Worm (Caenorhabditis elegans) whole organism, L1 larva: ENCODE results near the gene tcl-2.

ENCODE experiments used
- blmp-1 ChIP-seq: fragments of 150-350 bp; optimal IDR thresholded peaks from 2 replicates; lab custom pipeline; 2014; ENCODE audit warnings: missing biosample characterization, missing genetic modification characterization
- ceh-88 ChIP-seq: fragments of 200-800 bp; sonication (Bioruptor generic); IDR thresholded peaks from 2 replicates; pipeline ENCODE4 v1.3.6; 2022; ENCODE audit warnings: missing genetic modification characterization, missing compliant biosample characterization
- hlh-4 ChIP-seq: sonication (generic microtip); optimal IDR thresholded peaks from 2 replicates; lab custom pipeline; 2016; ENCODE audit warnings: mild to moderate bottlenecking, missing genetic modification characterization, missing compliant biosample characterization
- isw-1 ChIP-seq: fragments of 200-800 bp; sonication (Bioruptor generic); IDR thresholded peaks from 2 replicates; pipeline ENCODE4 v1.3.6; 2022; ENCODE audit warnings: missing genetic modification characterization, missing compliant biosample characterization
- lin-35 ChIP-seq, 2 experiments: fragments of 150-350 bp; optimal IDR thresholded peaks; 2 replicates each; lab custom pipeline; 2014; ENCODE audit warnings: missing biosample characterization in 2 of 2, missing genetic modification characterization in 2 of 2, missing genetic modification reagents in 2 of 2
- mef-2 ChIP-seq: fragments of 150-350 bp; optimal IDR thresholded peaks from 2 replicates; lab custom pipeline; 2014; ENCODE audit warnings: missing biosample characterization, missing genetic modification characterization
- nhr-11 ChIP-seq: fragments of 150-350 bp; optimal IDR thresholded peaks from 2 replicates; lab custom pipeline; 2014; ENCODE audit warnings: missing biosample characterization, missing genetic modification characterization
- nhr-237 ChIP-seq: fragments of 150-350 bp; optimal IDR thresholded peaks from 2 replicates; lab custom pipeline; 2014; ENCODE audit warnings: missing biosample characterization, missing genetic modification characterization
- nhr-77 ChIP-seq: fragments of 150-350 bp; optimal IDR thresholded peaks from 2 replicates; lab custom pipeline; 2014; ENCODE audit warnings: missing biosample characterization, missing genetic modification characterization
- pag-3 ChIP-seq: sonication (generic microtip); optimal IDR thresholded peaks from 2 replicates; lab custom pipeline; 2017; ENCODE audit warnings: missing genetic modification characterization, mild to moderate bottlenecking, missing compliant biosample characterization, antibody characterized with exemption, borderline replicate concordance; ENCODE audit not compliant: insufficient read depth
- pqm-1 ChIP-seq: sonication (generic microtip); optimal IDR thresholded peaks from 3 replicates; lab custom pipeline; 2017; ENCODE audit warnings: missing biosample characterization, missing genetic modification characterization

DNA sequence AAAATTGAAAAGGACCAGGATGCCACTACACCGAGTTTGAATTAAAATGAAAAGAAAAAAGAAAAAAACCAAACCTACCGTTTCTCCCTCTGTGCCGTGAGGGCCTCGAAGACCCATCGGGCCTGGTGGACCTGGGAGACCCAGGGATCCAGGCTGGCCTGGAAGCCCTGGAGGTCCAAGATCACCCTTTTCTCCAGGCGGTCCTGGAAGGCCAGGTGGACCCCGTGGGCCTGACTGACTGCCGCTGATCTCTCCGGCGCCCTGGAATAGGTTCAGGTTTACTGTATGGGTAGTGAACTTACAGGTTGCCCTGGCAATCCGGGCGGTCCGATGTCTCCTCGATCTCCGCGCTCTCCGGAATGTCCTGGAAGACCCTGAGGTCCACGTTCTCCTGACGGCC is 39.2 kb upstream of the tcl-2 start:
- TF ChIP-seq nhr-237 (tag; lab: Kevin White, UChicago): no peak
- no peak for TF ChIP-seq hlh-4
- no peak for TF ChIP-seq isw-1 (GFP tag; lab: Robert Waterston, UW)
- TF ChIP-seq nhr-11 (tag; lab: Kevin White, UChicago): no peak
- no peak for TF ChIP-seq lin-35 (GFP tag; optimal IDR thresholded peaks at IDR 0.05; lab: Kevin White, UChicago)
- TF ChIP-seq pqm-1 (tag; lab: Kevin White, UChicago): no peak
- no peak for TF ChIP-seq mef-2 (tag; lab: Kevin White, UChicago)
- TF ChIP-seq ceh-88 (GFP tag; lab: Robert Waterston, UW): no peak
- TF ChIP-seq pag-3 (tag; lab: Kevin White, UChicago): no peak
- no peak for TF ChIP-seq nhr-77 (tag; lab: Kevin White, UChicago)
- no peak for TF ChIP-seq blmp-1 (tag; lab: Kevin White, UChicago)
